Fruit fly (Drosophila melanogaster) S2 (cell line): Measurements from ENCODE around the gene CG33631.

Source experiments
- CG8478 ChIP-seq: fragments of >200 bp; optimal IDR thresholded peaks from 2 replicates; lab custom pipeline; 2018
- CTCF ChIP-seq, 2 experiments: fragments of >200 bp; optimal IDR thresholded peaks; 2 replicates each; lab custom pipeline; 2018

- TF ChIP-seq CG8478 (no peak), CTCF (optimal IDR thresholded peaks at IDR 0.05; lab: Kevin White, UChicago) (no peak)
These were observed 1.5 kb upstream of the CG33631 start, which contains the start of gene CG33630 for dm6 chr3R:10062324-10062723.
